Worm (Caenorhabditis elegans): Measurements from ENCODE around the gene cox-6A.

The cox-6A gene

DNA sequence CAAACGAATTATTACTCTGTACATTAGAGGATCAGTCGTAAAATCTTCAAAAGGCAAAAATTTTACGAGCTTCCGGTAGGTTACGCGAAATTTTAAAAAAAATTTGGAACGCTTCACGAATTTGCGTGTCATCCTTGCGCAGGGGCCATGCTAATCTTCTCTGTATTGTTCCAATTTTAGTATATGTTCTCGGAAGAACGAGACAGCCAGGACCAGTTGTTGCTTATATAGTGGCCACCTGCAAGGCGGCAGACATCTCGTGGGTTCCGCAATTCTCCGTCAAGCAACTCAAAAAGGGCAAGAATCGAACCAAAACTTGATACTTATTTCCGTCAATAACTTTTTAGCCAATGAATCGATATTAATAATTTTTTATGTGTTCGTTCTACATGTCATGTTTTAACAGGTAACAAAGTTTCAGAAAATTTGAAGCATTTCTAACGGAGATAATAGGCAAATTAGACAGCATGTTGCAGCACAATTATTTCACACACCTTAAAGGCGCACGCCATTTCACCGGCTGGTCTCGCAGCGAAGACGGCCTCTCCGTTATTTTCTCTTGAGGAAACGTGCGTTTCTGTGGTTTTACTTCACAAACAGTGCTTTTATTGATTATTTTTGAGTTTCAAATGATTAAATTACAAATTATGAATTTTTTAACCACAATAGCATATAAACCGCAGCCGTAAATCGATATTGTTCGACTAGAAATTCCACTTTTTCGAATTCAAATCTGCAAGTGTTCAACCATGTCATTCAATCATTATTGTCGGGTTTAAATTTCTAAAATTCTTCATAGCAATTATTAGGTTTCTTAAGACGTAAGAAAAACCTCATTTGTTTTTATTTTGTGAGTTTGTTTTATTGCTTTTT, 588 bp upstream of the cox-6A start (continued):
- TF ChIP-seq lin-35 (GFP tag; optimal IDR thresholded peaks at IDR 0.05): peak; percentile 65 to 76
- peak; percentile 83 for TF ChIP-seq irx-1 (tag; optimal IDR thresholded peaks at IDR 0.05)
- TF ChIP-seq unc-98 (GFP tag; IDR thresholded peaks at IDR 0.05): no peak
- peak; percentile 87 for TF ChIP-seq xbp-1 (tag; optimal IDR thresholded peaks at IDR 0.05)
- TF ChIP-seq nhr-28 (tag; optimal IDR thresholded peaks at IDR 0.05): no peak
- TF ChIP-seq efl-3 (GFP tag; optimal IDR thresholded peaks at IDR 0.05): peak; percentile 64
- peak; percentile 41 for TF ChIP-seq aha-1 (tag; optimal IDR thresholded peaks at IDR 0.05)
- TF ChIP-seq egl-13 (tag; optimal IDR thresholded peaks at IDR 0.05): peak; percentile 88
- peak in 1 of 2 experiments; percentile 51 for TF ChIP-seq mdl-1 (tag; optimal IDR thresholded peaks at IDR 0.05)
- peak; percentile 80 for TF ChIP-seq sox-4 (tag; optimal IDR thresholded peaks at IDR 0.05)
- TF ChIP-seq elt-3 (tag; optimal IDR thresholded peaks at IDR 0.05): peak in 5 of 6 experiments; percentile 1 to 41 (median 39)
- TF ChIP-seq fkh-10 (GFP tag; optimal IDR thresholded peaks at IDR 0.05): peak; percentile 58
- TF ChIP-seq F16B12.6 (tag; optimal IDR thresholded peaks at IDR 0.05): peak; percentile 21
- peak; percentile 91 for TF ChIP-seq rnt-1 (tag; optimal IDR thresholded peaks at IDR 0.05)
- peak; percentile 10 for TF ChIP-seq hlh-4 (tag; optimal IDR thresholded peaks at IDR 0.05)
- peak; percentile 26 for TF ChIP-seq unc-130 (tag; optimal IDR thresholded peaks at IDR 0.05)
- TF ChIP-seq C04F5.9 (tag; optimal IDR thresholded peaks at IDR 0.05): peak; percentile 58
- TF ChIP-seq hpl-2 (GFP tag; optimal IDR thresholded peaks at IDR 0.05): no peak
- peak; percentile 84 for TF ChIP-seq pax-3 (tag; optimal IDR thresholded peaks at IDR 0.05)
- peak; percentile 79 for TF ChIP-seq fkh-8 (tag; optimal IDR thresholded peaks at IDR 0.05)
- TF ChIP-seq blmp-1 (tag; optimal IDR thresholded peaks at IDR 0.05): no peak
- peak; percentile 49 for TF ChIP-seq aly-2 (tag; optimal IDR thresholded peaks at IDR 0.05)
- TF ChIP-seq vab-15 (tag; optimal IDR thresholded peaks at IDR 0.05): no peak
- peak; percentile 93 for TF ChIP-seq nhr-19 (GFP tag; conservative IDR thresholded peaks at IDR 0.05)
- peak; percentile 77 for TF ChIP-seq ama-1 (optimal IDR thresholded peaks at IDR 0.05)
- TF ChIP-seq Y116A8C.19 (tag; optimal IDR thresholded peaks at IDR 0.05; ENCODE audit: borderline replicate concordance): no peak

DNA sequence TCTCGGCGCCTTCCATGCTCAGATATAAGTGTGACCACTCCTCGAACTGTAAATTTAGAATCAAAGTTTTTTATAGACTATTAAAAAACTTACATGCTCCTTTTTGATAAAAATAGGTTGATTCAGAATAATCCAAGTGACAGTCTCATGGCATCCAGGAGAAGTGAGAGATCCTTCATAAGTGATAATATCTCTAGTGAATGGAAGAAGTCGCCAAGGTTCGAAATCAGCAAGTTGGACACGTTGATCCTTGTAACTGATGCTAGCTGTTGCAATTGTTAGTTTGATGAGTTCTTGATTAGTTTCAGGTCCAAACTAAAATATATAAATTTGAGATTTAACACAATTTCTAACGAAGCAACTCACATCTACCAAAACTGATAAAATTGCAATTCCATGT, 1.8 kb downstream of the cox-6A start:
- TF ChIP-seq vab-15 (tag; optimal IDR thresholded peaks at IDR 0.05) (no peak), lin-14 (GFP tag; optimal IDR thresholded peaks at IDR 0.05) (no peak), nhr-85 (tag) (peak; percentile 44), efl-1 (optimal IDR thresholded peaks at IDR 0.05) (no peak), efl-1 (GFP tag; optimal IDR thresholded peaks at IDR 0.05 in 1 of 2) (peak in 1 of 2 experiments; percentile 42), hlh-4 (tag; optimal IDR thresholded peaks at IDR 0.05) (no peak), C34B4.2 (tag; optimal IDR thresholded peaks at IDR 0.05) (no peak), pqm-1 (tag; optimal IDR thresholded peaks at IDR 0.05) (no peak), xbp-1 (tag; optimal IDR thresholded peaks at IDR 0.05) (no peak), nhr-11 (tag; optimal IDR thresholded peaks at IDR 0.05) (no peak), lin-35 (GFP tag; optimal IDR thresholded peaks at IDR 0.05) (no peak), ceh-8 (GFP tag; optimal IDR thresholded peaks at IDR 0.05) (no peak)

DNA sequence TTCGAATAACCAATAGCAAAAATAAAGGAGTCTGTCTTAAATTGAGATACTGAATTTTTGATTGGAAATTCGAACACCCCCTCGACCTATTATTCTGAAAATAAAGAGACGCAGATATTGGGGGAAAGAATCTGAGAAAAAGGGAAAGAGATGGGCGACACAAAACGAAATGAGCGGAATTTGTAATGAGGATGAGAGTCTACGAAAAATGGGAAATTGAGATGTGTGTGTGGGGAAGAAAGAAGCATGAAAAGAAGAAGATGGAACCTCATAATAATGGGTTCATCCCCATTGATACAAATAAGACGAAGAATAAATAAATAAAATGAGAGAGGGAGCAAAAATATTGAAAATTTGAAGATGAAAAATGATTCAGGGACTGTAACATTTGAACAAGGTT, 4.0 kb downstream of the cox-6A start, which contains the start of gene cah-1:
Gene cah-1 (minus strand): TSS at position 101 of the 400 bp plus-strand sequence.
- no peak for TF ChIP-seq skn-1 (tag; optimal IDR thresholded peaks at IDR 0.05)
- no peak for TF ChIP-seq sptf-1 (tag; optimal IDR thresholded peaks at IDR 0.05)
- no peak for TF ChIP-seq nhr-77 (tag; optimal IDR thresholded peaks at IDR 0.05)
- peak; percentile 11 for TF ChIP-seq lin-14 (GFP tag; optimal IDR thresholded peaks at IDR 0.05)
- peak; percentile 15 for TF ChIP-seq unc-86 (tag; optimal IDR thresholded peaks at IDR 0.05)
- no peak for TF ChIP-seq efl-1 (optimal IDR thresholded peaks at IDR 0.05)
- peak in 1 of 2 experiments; percentile 19 for TF ChIP-seq efl-1 (GFP tag; optimal IDR thresholded peaks at IDR 0.05 in 1 of 2)

All from whole organism, L1 larva.